Worm (Caenorhabditis elegans) whole organism, L1 larva: ENCODE results near the gene W03B1.5.

Experiments used
- C16A3.4 ChIP-seq: fragments of 150-350 bp; optimal IDR thresholded peaks from 2 replicates; lab custom pipeline; 2014; ENCODE audit warnings: missing biosample characterization, missing genetic modification characterization
- F16B12.6 ChIP-seq: fragments of 150-350 bp; optimal IDR thresholded peaks from 2 replicates; lab custom pipeline; 2014; ENCODE audit warnings: missing biosample characterization, missing genetic modification characterization
- alr-1 ChIP-seq: fragments of 200-800 bp; sonication (Bioruptor generic); optimal IDR thresholded peaks from 2 replicates; lab custom pipeline; 2018; ENCODE audit warnings: borderline replicate concordance, mild to moderate bottlenecking, missing genetic modification characterization, missing compliant biosample characterization
- aly-2 ChIP-seq: fragments of 150-350 bp; optimal IDR thresholded peaks from 2 replicates; lab custom pipeline; 2014; ENCODE audit warnings: missing biosample characterization, missing genetic modification characterization
- ama-1 ChIP-seq: fragments of 150-350 bp; optimal IDR thresholded peaks from 2 replicates; lab custom pipeline; 2014
- blmp-1 ChIP-seq: fragments of 150-350 bp; optimal IDR thresholded peaks from 2 replicates; lab custom pipeline; 2014; ENCODE audit warnings: missing biosample characterization, missing genetic modification characterization
- ceh-63 ChIP-seq: fragments of 200-800 bp; sonication (Bioruptor generic); optimal IDR thresholded peaks from 2 replicates; lab custom pipeline; 2018; ENCODE audit warnings: mild to moderate bottlenecking, missing genetic modification characterization, missing compliant biosample characterization
- ceh-8 ChIP-seq: fragments of 200-800 bp; sonication (Bioruptor generic); optimal IDR thresholded peaks from 2 replicates; lab custom pipeline; 2018; ENCODE audit warnings: mild to moderate bottlenecking, missing genetic modification characterization, moderate library complexity, missing compliant biosample characterization
- ceh-88 ChIP-seq: fragments of 200-800 bp; sonication (Bioruptor generic); IDR thresholded peaks from 2 replicates; pipeline ENCODE4 v1.3.6; 2022; ENCODE audit warnings: missing genetic modification characterization, missing compliant biosample characterization
- dpl-1 ChIP-seq, 3 experiments: fragments of 150-350 bp in 2 of 3; sonication (generic microtip) in 1 of 3; optimal IDR thresholded peaks; 2 replicates each; lab custom pipeline; 2014 to 2017; ENCODE audit warnings: missing biosample characterization in 3 of 3, missing genetic modification characterization in 3 of 3, missing genetic modification reagents in 3 of 3
- efl-3 ChIP-seq: fragments of 200-800 bp; sonication (Bioruptor generic); optimal IDR thresholded peaks from 2 replicates; lab custom pipeline; 2018; ENCODE audit warnings: mild to moderate bottlenecking, missing genetic modification characterization, missing compliant biosample characterization
- egl-13 ChIP-seq: sonication (generic microtip); optimal IDR thresholded peaks from 2 replicates; lab custom pipeline; 2016; ENCODE audit warnings: missing genotype, missing genetic modification reagents, missing genetic modification characterization, missing compliant biosample characterization
- egl-27 ChIP-seq, 2 experiments: fragments of 150-350 bp in 1 of 2; sonication (generic microtip); optimal IDR thresholded peaks; 3 replicates each; lab custom pipeline; 2017 to 2018; ENCODE audit warnings: missing biosample characterization in 2 of 2, missing genetic modification characterization in 2 of 2, missing genetic modification reagents in 2 of 2
- fkh-10 ChIP-seq: sonication (generic microtip); optimal IDR thresholded peaks from 2 replicates; lab custom pipeline; 2017; ENCODE audit warnings: missing biosample characterization, missing genetic modification reagents, missing genetic modification characterization
- fos-1 ChIP-seq: fragments of 150-350 bp; optimal IDR thresholded peaks from 2 replicates; lab custom pipeline; 2014; ENCODE audit warnings: missing biosample characterization, missing genetic modification characterization
- grh-1 ChIP-seq: fragments of 200-800 bp; sonication (Bioruptor generic); IDR thresholded peaks from 2 replicates; pipeline ENCODE4 v1.3.6; 2022; ENCODE audit warnings: missing genetic modification reagents, missing genetic modification characterization, missing compliant biosample characterization
- hlh-4 ChIP-seq: sonication (generic microtip); optimal IDR thresholded peaks from 2 replicates; lab custom pipeline; 2016; ENCODE audit warnings: mild to moderate bottlenecking, missing genetic modification characterization, missing compliant biosample characterization
- hpl-2 ChIP-seq: fragments of 150-350 bp; optimal IDR thresholded peaks from 2 replicates; lab custom pipeline; 2014; ENCODE audit warnings: missing biosample characterization, missing genetic modification reagents, missing genetic modification characterization
- jun-1 ChIP-seq: fragments of 150-350 bp; optimal IDR thresholded peaks from 2 replicates; lab custom pipeline; 2014; ENCODE audit warnings: missing biosample characterization, missing genetic modification reagents, missing genetic modification characterization
- lin-13 ChIP-seq: fragments of 150-350 bp; optimal IDR thresholded peaks from 2 replicates; lab custom pipeline; 2014; ENCODE audit warnings: missing biosample characterization, missing genetic modification reagents, missing genetic modification characterization
- lin-14 ChIP-seq: fragments of 200-800 bp; sonication (Bioruptor generic); optimal IDR thresholded peaks from 2 replicates; lab custom pipeline; 2018; ENCODE audit warnings: mild to moderate bottlenecking, missing genetic modification characterization, moderate library complexity, missing compliant biosample characterization
- lir-3 ChIP-seq: sonication (generic microtip); optimal IDR thresholded peaks from 2 replicates; lab custom pipeline; 2016; ENCODE audit warnings: mild to moderate bottlenecking, missing genetic modification characterization, moderate library complexity, missing compliant biosample characterization; ENCODE audit not compliant: poor library complexity
- lsy-2 ChIP-seq, 2 experiments: fragments of 150-350 bp; optimal IDR thresholded peaks; 2 replicates each; lab custom pipeline; 2014; ENCODE audit warnings: missing biosample characterization in 2 of 2, missing genetic modification characterization in 2 of 2
- mab-9 ChIP-seq: fragments of 200-800 bp; sonication (Bioruptor generic); IDR thresholded peaks from 2 replicates; pipeline ENCODE4 v1.3.6; 2022; ENCODE audit warnings: missing genetic modification reagents, missing genetic modification characterization, missing compliant biosample characterization
- mdl-1 ChIP-seq, 2 experiments: fragments of 150-350 bp; optimal IDR thresholded peaks; 2 replicates each; lab custom pipeline; 2014 to 2017; ENCODE audit warnings: missing biosample characterization in 2 of 2, missing genetic modification characterization in 2 of 2, inconsistent platforms in 1 of 2
- mef-2 ChIP-seq: fragments of 150-350 bp; optimal IDR thresholded peaks from 2 replicates; lab custom pipeline; 2014; ENCODE audit warnings: missing biosample characterization, missing genetic modification characterization
- nhr-11 ChIP-seq: fragments of 150-350 bp; optimal IDR thresholded peaks from 2 replicates; lab custom pipeline; 2014; ENCODE audit warnings: missing biosample characterization, missing genetic modification characterization
- nhr-20 ChIP-seq: sonication (generic microtip); optimal IDR thresholded peaks from 2 replicates; lab custom pipeline; 2016; ENCODE audit warnings: mild to moderate bottlenecking, missing genetic modification characterization, missing compliant biosample characterization
- nhr-71 ChIP-seq: sonication (generic microtip); optimal IDR thresholded peaks from 2 replicates; lab custom pipeline; 2016; ENCODE audit warnings: mild to moderate bottlenecking, missing genetic modification characterization, moderate library complexity, missing compliant biosample characterization
- nhr-76 ChIP-seq: sonication (generic microtip); optimal IDR thresholded peaks from 2 replicates; lab custom pipeline; 2017; ENCODE audit warnings: missing biosample characterization, missing genetic modification characterization
- nhr-77 ChIP-seq: fragments of 150-350 bp; optimal IDR thresholded peaks from 2 replicates; lab custom pipeline; 2014; ENCODE audit warnings: missing biosample characterization, missing genetic modification characterization
- nhr-90 ChIP-seq: sonication (generic microtip); optimal IDR thresholded peaks from 2 replicates; lab custom pipeline; 2016; ENCODE audit warnings: mild to moderate bottlenecking, missing genetic modification characterization, missing compliant biosample characterization; ENCODE audit not compliant: poor library complexity
- pqm-1 ChIP-seq: sonication (generic microtip); optimal IDR thresholded peaks from 3 replicates; lab custom pipeline; 2017; ENCODE audit warnings: missing biosample characterization, missing genetic modification characterization
- skn-1 ChIP-seq: fragments of 150-350 bp; optimal IDR thresholded peaks from 2 replicates; lab custom pipeline; 2014; ENCODE audit warnings: missing biosample characterization, missing genetic modification characterization
- sup-37 ChIP-seq: fragments of 200-800 bp; sonication (Bioruptor generic); optimal IDR thresholded peaks from 2 replicates; lab custom pipeline; 2018; ENCODE audit warnings: mild to moderate bottlenecking, missing genetic modification characterization, missing compliant biosample characterization
- tbx-2 ChIP-seq: sonication (generic microtip); optimal IDR thresholded peaks from 2 replicates; lab custom pipeline; 2016; ENCODE audit warnings: missing genetic modification characterization, missing compliant biosample characterization
- unc-62 ChIP-seq: fragments of 150-350 bp; optimal IDR thresholded peaks from 2 replicates; lab custom pipeline; 2014; ENCODE audit warnings: missing biosample characterization, missing genetic modification reagents, missing genetic modification characterization
- unc-86 ChIP-seq: sonication (generic microtip); optimal IDR thresholded peaks from 2 replicates; lab custom pipeline; 2016; ENCODE audit warnings: missing genetic modification characterization, missing compliant biosample characterization
- unc-98 ChIP-seq: fragments of 200-800 bp; sonication (Bioruptor generic); IDR thresholded peaks from 2 replicates; pipeline ENCODE4 v1.3.6; 2022; ENCODE audit warnings: missing genetic modification characterization, missing compliant biosample characterization
- vab-15 ChIP-seq: sonication (generic microtip); optimal IDR thresholded peaks from 2 replicates; lab custom pipeline; 2017; ENCODE audit warnings: missing genotype, mild to moderate bottlenecking, missing genetic modification characterization, missing compliant biosample characterization
- xbp-1 ChIP-seq: sonication (generic microtip); optimal IDR thresholded peaks from 2 replicates; lab custom pipeline; 2016; ENCODE audit warnings: missing genetic modification characterization, missing compliant biosample characterization
- ztf-4 ChIP-seq: fragments of 150-350 bp; optimal IDR thresholded peaks from 2 replicates; lab custom pipeline; 2014; ENCODE audit warnings: missing biosample characterization, missing genetic modification characterization

W03B1.5 gene

ce11 chrIV:4400350-4401326, 52.4 kb downstream of the W03B1.5 start, which contains the start of gene Y24D9A.6 (continued):
- TF ChIP-seq lir-3 = peak; percentile 16
- TF ChIP-seq nhr-90 (tag; lab: Kevin White, UChicago) = peak; percentile 94
- TF ChIP-seq grh-1 (GFP tag; lab: Robert Waterston, UW) = peak; percentile 100
- TF ChIP-seq hpl-2 (GFP tag; lab: Kevin White, UChicago) = peak; percentile 74
- TF ChIP-seq fos-1 (tag; lab: Kevin White, UChicago) = peak; percentile 55
- TF ChIP-seq nhr-76 (tag; lab: Kevin White, UChicago) = no peak
- no peak for TF ChIP-seq ceh-8 (GFP tag; lab: Kevin White, UChicago)
- TF ChIP-seq nhr-20 (tag; lab: Kevin White, UChicago) = peak; percentile 84
- TF ChIP-seq xbp-1 (tag; lab: Kevin White, UChicago) = peak; percentile 28
- TF ChIP-seq vab-15 (tag; lab: Kevin White, UChicago) = peak; percentile 66
- peak; percentile 72 for TF ChIP-seq C16A3.4 (tag; lab: Kevin White, UChicago)
- TF ChIP-seq efl-3 = peak; percentile 96
- no peak for TF ChIP-seq unc-62 (GFP tag; lab: Kevin White, UChicago)
- TF ChIP-seq hlh-4 (tag; lab: Kevin White, UChicago) = no peak
- TF ChIP-seq jun-1 (tag; lab: Kevin White, UChicago) = peak; percentile 42
- TF ChIP-seq ama-1 (lab: Kevin White, UChicago) = peak; percentile 50
- TF ChIP-seq aly-2 = peak; percentile 41
- TF ChIP-seq ztf-4 = peak; percentile 68
- TF ChIP-seq alr-1 (tag; lab: Kevin White, UChicago) = no peak
- TF ChIP-seq ceh-88 (GFP tag; lab: Robert Waterston, UW) = 0 out of 2 replicates have a peak, but pooled peaks have one; percentile 43
- TF ChIP-seq egl-27 (tag; optimal IDR thresholded peaks at IDR 0.05; lab: Kevin White, UChicago) = peak; percentile 58 to 71
- peak; percentile 88 for TF ChIP-seq nhr-71
- TF ChIP-seq nhr-77 (tag; lab: Kevin White, UChicago) = peak; percentile 61
- TF ChIP-seq F16B12.6 (tag; lab: Kevin White, UChicago) = no peak
- peak; percentile 64 for TF ChIP-seq tbx-2 (tag; lab: Kevin White, UChicago)
- TF ChIP-seq unc-86 = no peak
- TF ChIP-seq lsy-2 (tag; optimal IDR thresholded peaks at IDR 0.05; lab: Kevin White, UChicago) = peak; percentile 72 to 81
- peak; percentile 73 for TF ChIP-seq lin-13 (GFP tag; lab: Kevin White, UChicago)
- peak; percentile 10 to 63 for TF ChIP-seq mdl-1 (tag; optimal IDR thresholded peaks at IDR 0.05; lab: Kevin White, UChicago)
- TF ChIP-seq mef-2 (tag; lab: Kevin White, UChicago) = no peak
- TF ChIP-seq skn-1 (tag; lab: Kevin White, UChicago) = peak; percentile 57
- no peak for TF ChIP-seq unc-98
- peak; percentile 60 to 75 (median 69) for TF ChIP-seq dpl-1 (GFP tag; optimal IDR thresholded peaks at IDR 0.05; lab: Kevin White, UChicago)
- TF ChIP-seq sup-37 (GFP tag; lab: Kevin White, UChicago) = no peak
- TF ChIP-seq mab-9 (GFP tag; lab: Robert Waterston, UW) = peak; percentile 59
- no peak for TF ChIP-seq pqm-1 (tag; lab: Kevin White, UChicago)
- peak; percentile 95 for TF ChIP-seq lin-14
- TF ChIP-seq egl-13 (tag; lab: Kevin White, UChicago) = no peak
- no peak for TF ChIP-seq fkh-10 (GFP tag; lab: Kevin White, UChicago)
- peak; percentile 68 for TF ChIP-seq nhr-11 (tag; lab: Kevin White, UChicago)
- TF ChIP-seq ceh-63 = no peak
- TF ChIP-seq blmp-1 = peak; percentile 98
